Fruit fly (Drosophila melanogaster) whole organism, embryonic: ENCODE results near the gene CG4704.
A peak's percentile ranks its signal among the peaks of the same experiment; 100 is the strongest.

Experiments used
- CG11093 ChIP-seq: fragments of 200-800 bp; sonication (Bioruptor generic); IDR thresholded peaks from 3 replicates; pipeline ENCODE4 v1.3.6; 2022; ENCODE audit warnings: missing biosample characterization, missing genetic modification characterization
- CG11504 ChIP-seq: fragments of 200-800 bp; sonication (Bioruptor generic); optimal IDR thresholded peaks from 3 replicates; lab custom pipeline; 2019; ENCODE audit warnings: missing biosample characterization, mild to moderate bottlenecking, missing genetic modification characterization, moderate library complexity
- CG12219 ChIP-seq: fragments of 200-800 bp; sonication (Bioruptor generic); optimal IDR thresholded peaks from 3 replicates; lab custom pipeline; 2018; ENCODE audit warnings: missing biosample characterization, mild to moderate bottlenecking, missing genetic modification characterization
- CG13424 ChIP-seq: fragments of 200-800 bp; sonication (Bioruptor generic); optimal IDR thresholded peaks from 2 replicates; lab custom pipeline; 2019; ENCODE audit warnings: missing biosample characterization, mild to moderate bottlenecking, missing genetic modification characterization, moderate library complexity
- CG14710 ChIP-seq: fragments of 200-800 bp; sonication (Bioruptor generic); optimal IDR thresholded peaks from 3 replicates; lab custom pipeline; 2019; ENCODE audit warnings: missing biosample characterization, mild to moderate bottlenecking, missing genetic modification characterization, moderate library complexity
- CG14965 ChIP-seq: fragments of 200-800 bp; sonication (Bioruptor generic); optimal IDR thresholded peaks from 2 replicates; lab custom pipeline; 2016; ENCODE audit warnings: missing biosample characterization, missing genetic modification characterization, borderline replicate concordance
- CG15601 ChIP-seq: fragments of 200-800 bp; sonication (Bioruptor generic); optimal IDR thresholded peaks from 3 replicates; lab custom pipeline; 2019; ENCODE audit warnings: missing biosample characterization, mild to moderate bottlenecking, missing genetic modification characterization, moderate library complexity
- CG15696 ChIP-seq: fragments of 200-800 bp; sonication (Bioruptor generic); optimal IDR thresholded peaks from 2 replicates; lab custom pipeline; 2019; ENCODE audit warnings: missing biosample characterization, mild to moderate bottlenecking, missing genetic modification characterization, moderate library complexity
- CG1603 ChIP-seq: fragments of 200-800 bp; sonication (Bioruptor generic); optimal IDR thresholded peaks from 2 replicates; lab custom pipeline; 2019; ENCODE audit warnings: missing biosample characterization, mild to moderate bottlenecking, missing genetic modification characterization, moderate library complexity
- CG17359 ChIP-seq: fragments of 200-800 bp; sonication (Bioruptor generic); optimal IDR thresholded peaks from 3 replicates; lab custom pipeline; 2018; ENCODE audit warnings: missing biosample characterization, mild to moderate bottlenecking, missing genetic modification characterization, moderate library complexity
- CG30403 ChIP-seq: fragments of 200-800 bp; sonication (Bioruptor generic); optimal IDR thresholded peaks from 3 replicates; lab custom pipeline; 2016; ENCODE audit warnings: missing biosample characterization, missing genetic modification characterization
- CG3065 ChIP-seq: fragments of 200-800 bp; sonication (Bioruptor generic); optimal IDR thresholded peaks from 2 replicates; lab custom pipeline; 2016; ENCODE audit warnings: missing biosample characterization, missing genetic modification characterization
- CG3407 ChIP-seq: fragments of 200-800 bp; sonication (Bioruptor generic); optimal IDR thresholded peaks from 2 replicates; lab custom pipeline; 2018; ENCODE audit warnings: missing biosample characterization, mild to moderate bottlenecking, missing genetic modification characterization
- CG7556 ChIP-seq: fragments of 200-800 bp; sonication (Bioruptor generic); optimal IDR thresholded peaks from 2 replicates; lab custom pipeline; 2017; ENCODE audit warnings: missing biosample characterization, mild to moderate bottlenecking, missing genetic modification characterization
- CG7839 ChIP-seq: fragments of 200-800 bp; sonication (Bioruptor generic); optimal IDR thresholded peaks from 3 replicates; lab custom pipeline; 2018; ENCODE audit warnings: missing biosample characterization, mild to moderate bottlenecking, missing genetic modification characterization, moderate library complexity
- CG7928 ChIP-seq: fragments of 200-800 bp; sonication (Bioruptor generic); optimal IDR thresholded peaks from 2 replicates; lab custom pipeline; 2017; ENCODE audit warnings: missing biosample characterization, mild to moderate bottlenecking, missing genetic modification characterization
- CG8281 ChIP-seq: fragments of 200-800 bp; sonication (Bioruptor generic); optimal IDR thresholded peaks from 2 replicates; lab custom pipeline; 2018; ENCODE audit warnings: missing biosample characterization, mild to moderate bottlenecking, missing genetic modification characterization, moderate library complexity
- CG8765 ChIP-seq: fragments of 200-800 bp; sonication (Bioruptor generic); IDR thresholded peaks from 2 replicates; pipeline ENCODE4 v1.3.6; 2022; ENCODE audit warnings: missing biosample characterization, missing genetic modification characterization
- D19A ChIP-seq: fragments of 200-800 bp; optimal IDR thresholded peaks from 3 replicates; lab custom pipeline; 2019; ENCODE audit warnings: missing biosample characterization, mild to moderate bottlenecking, missing genetic modification characterization, moderate library complexity
- H15 ChIP-seq: fragments of 200-800 bp; sonication (Bioruptor generic); IDR thresholded peaks from 3 replicates; pipeline ENCODE4 v1.3.6; 2022; ENCODE audit warnings: missing biosample characterization, missing genetic modification characterization
- H2.0 ChIP-seq: fragments of 200-800 bp; sonication (Bioruptor generic); IDR thresholded peaks from 2 replicates; pipeline ENCODE4 v1.3.6; 2022; ENCODE audit warnings: missing biosample characterization, missing genetic modification characterization
- Kr ChIP-seq: fragments of 200-800 bp; sonication (Bioruptor generic); optimal IDR thresholded peaks from 2 replicates; lab custom pipeline; 2017; ENCODE audit warnings: missing biosample characterization, mild to moderate bottlenecking, missing genetic modification characterization
- Meics ChIP-seq: fragments of 200-800 bp; sonication (Bioruptor generic); optimal IDR thresholded peaks from 2 replicates; lab custom pipeline; 2017; ENCODE audit warnings: missing biosample characterization, mild to moderate bottlenecking, missing genetic modification characterization
- Opbp ChIP-seq: fragments of 200-800 bp; sonication (Bioruptor generic); IDR thresholded peaks from 3 replicates; pipeline ENCODE4 v1.3.6; 2022; ENCODE audit warnings: missing biosample characterization, missing genetic modification characterization; ENCODE audit not compliant: partially characterized antibody
- Optix ChIP-seq: fragments of 200-800 bp; sonication (Bioruptor generic); IDR thresholded peaks from 3 replicates; pipeline ENCODE4 v1.3.6; 2022; ENCODE audit warnings: missing biosample characterization, missing genetic modification characterization
- Ptx1 ChIP-seq: fragments of 200-800 bp; sonication (Bioruptor generic); IDR thresholded peaks from 2 replicates; pipeline ENCODE4 v1.3.6; 2022; ENCODE audit warnings: missing biosample characterization, missing genetic modification characterization
- Rx ChIP-seq: fragments of 200-800 bp; sonication (Bioruptor generic); IDR thresholded peaks from 2 replicates; pipeline ENCODE4 v1.3.6; 2022; ENCODE audit warnings: missing biosample characterization, missing genetic modification characterization
- Sry-β ChIP-seq: fragments of 200-800 bp; sonication (Bioruptor generic); optimal IDR thresholded peaks from 2 replicates; lab custom pipeline; 2018; ENCODE audit warnings: missing biosample characterization, mild to moderate bottlenecking, missing genetic modification characterization, moderate library complexity
- ara ChIP-seq: fragments of 200-800 bp; sonication (Bioruptor generic); IDR thresholded peaks from 2 replicates; pipeline ENCODE4 v1.3.6; 2022; ENCODE audit warnings: missing biosample characterization, missing genetic modification characterization
- cg ChIP-seq: fragments of 200-800 bp; sonication (Bioruptor generic); optimal IDR thresholded peaks from 3 replicates; lab custom pipeline; 2019; ENCODE audit warnings: missing biosample characterization, mild to moderate bottlenecking, missing genetic modification characterization, moderate library complexity
- ci ChIP-seq: fragments of 200-800 bp; sonication (Bioruptor generic); IDR thresholded peaks from 3 replicates; pipeline ENCODE4 v1.3.6; 2022; ENCODE audit warnings: missing biosample characterization, missing genetic modification characterization
- dysf ChIP-seq: fragments of 200-800 bp; sonication (Bioruptor generic); IDR thresholded peaks from 3 replicates; pipeline ENCODE4 v1.3.6; 2022; ENCODE audit warnings: missing biosample characterization, missing genetic modification characterization
- fd102C ChIP-seq: fragments of 200-800 bp; sonication (Bioruptor generic); optimal IDR thresholded peaks from 2 replicates; lab custom pipeline; 2018; ENCODE audit warnings: missing biosample characterization, mild to moderate bottlenecking, missing genetic modification characterization, moderate library complexity
- ftz-f1 ChIP-seq: fragments of 200-800 bp; sonication (Bioruptor generic); optimal IDR thresholded peaks from 2 replicates; lab custom pipeline; 2016; ENCODE audit warnings: missing biosample characterization, missing genetic modification characterization
- gem ChIP-seq: fragments of 200-800 bp; sonication (Bioruptor generic); optimal IDR thresholded peaks from 2 replicates; lab custom pipeline; 2019; ENCODE audit warnings: missing biosample characterization, mild to moderate bottlenecking, missing genetic modification characterization, moderate library complexity
- gsb-n ChIP-seq: fragments of 200-800 bp; sonication (Bioruptor generic); optimal IDR thresholded peaks from 3 replicates; lab custom pipeline; 2018; ENCODE audit warnings: missing biosample characterization, mild to moderate bottlenecking, missing genetic modification characterization
- jigr1 ChIP-seq: fragments of 200-800 bp; sonication (Bioruptor generic); IDR thresholded peaks from 3 replicates; pipeline ENCODE4 v1.3.6; 2022; ENCODE audit warnings: missing biosample characterization, missing genetic modification characterization
- jumu ChIP-seq: fragments of 200-800 bp; sonication (Bioruptor generic); optimal IDR thresholded peaks from 3 replicates; lab custom pipeline; 2016; ENCODE audit warnings: missing biosample characterization, missing genetic modification characterization
- kah ChIP-seq: fragments of 200-800 bp; sonication (Bioruptor generic); optimal IDR thresholded peaks from 2 replicates; lab custom pipeline; 2018; ENCODE audit warnings: missing biosample characterization, mild to moderate bottlenecking, missing genetic modification characterization
- lab ChIP-seq: fragments of 200-800 bp; sonication (Bioruptor generic); optimal IDR thresholded peaks from 3 replicates; lab custom pipeline; 2017; ENCODE audit warnings: missing biosample characterization, missing genetic modification characterization, mild to moderate bottlenecking, moderate library complexity, missing genetic modification reagents
- lmd ChIP-seq: fragments of 200-800 bp; sonication (Bioruptor generic); IDR thresholded peaks from 2 replicates; pipeline ENCODE4 v1.3.6; 2022; ENCODE audit warnings: missing biosample characterization, missing genetic modification characterization
- nerfin-1 ChIP-seq: fragments of 200-800 bp; sonication (Bioruptor generic); optimal IDR thresholded peaks from 3 replicates; lab custom pipeline; 2019; ENCODE audit warnings: missing biosample characterization, mild to moderate bottlenecking, missing genetic modification characterization, moderate library complexity
- nmo ChIP-seq: fragments of 200-800 bp; sonication (Bioruptor generic); optimal IDR thresholded peaks from 2 replicates; lab custom pipeline; 2018; ENCODE audit warnings: missing biosample characterization, mild to moderate bottlenecking, missing genetic modification characterization, moderate library complexity
- pros ChIP-seq: fragments of 200-800 bp; sonication (Bioruptor generic); optimal IDR thresholded peaks from 3 replicates; lab custom pipeline; 2019; ENCODE audit warnings: missing biosample characterization, mild to moderate bottlenecking, missing genetic modification characterization, moderate library complexity
- salm ChIP-seq: fragments of 200-800 bp; sonication (Bioruptor generic); optimal IDR thresholded peaks from 2 replicates; lab custom pipeline; 2018; ENCODE audit warnings: missing biosample characterization, mild to moderate bottlenecking, missing genetic modification characterization
- unpg ChIP-seq: fragments of 200-800 bp; sonication (Bioruptor generic); optimal IDR thresholded peaks from 3 replicates; lab custom pipeline; 2018; ENCODE audit warnings: missing biosample characterization, mild to moderate bottlenecking, missing genetic modification characterization, moderate library complexity
- zen ChIP-seq: fragments of 200-800 bp; sonication (Bioruptor generic); optimal IDR thresholded peaks from 3 replicates; lab custom pipeline; 2018; ENCODE audit warnings: missing biosample characterization, mild to moderate bottlenecking, missing genetic modification characterization, moderate library complexity
- zfh1 ChIP-seq: fragments of 200-800 bp; sonication (Bioruptor generic); IDR thresholded peaks from 3 replicates; pipeline ENCODE4 v1.3.6; 2022; ENCODE audit warnings: missing biosample characterization, missing genetic modification characterization

The CG4704 gene

dm6 chr3R:22891707-22892106, 45.6 kb upstream of the CG4704 start (continued):
- peak; percentile 8 for TF ChIP-seq CG17359 (tag; lab: Kevin White, UChicago)
- no peak for TF ChIP-seq zen (tag; lab: Kevin White, UChicago)
- peak; percentile 13 for TF ChIP-seq lab
- peak; percentile 14 for TF ChIP-seq unpg (GFP tag; lab: Kevin White, UChicago)
- TF ChIP-seq Optix (GFP tag; lab: Robert Waterston, UW), result no peak
- TF ChIP-seq CG8765, result no peak
- TF ChIP-seq jigr1 (GFP tag; lab: Robert Waterston, UW), result no peak
- TF ChIP-seq CG11093 (GFP tag; lab: Robert Waterston, UW), result no peak
- TF ChIP-seq H2.0, result no peak
- no peak for TF ChIP-seq Opbp (GFP tag; lab: Robert Waterston, UW)
- TF ChIP-seq CG3065, result no peak
- peak; percentile 18 for TF ChIP-seq CG7556 (GFP tag; lab: Kevin White, UChicago)
- 0 out of 3 replicates have a peak, but pooled peaks have one; percentile 11 for TF ChIP-seq ci (GFP tag; lab: Robert Waterston, UW)

- TF ChIP-seq pros (GFP tag; lab: Kevin White, UChicago) (peak; percentile 36), CG8281 (tag; lab: Kevin White, UChicago) (peak; percentile 97), gsb-n (peak; percentile 7), H15 (GFP tag; lab: Robert Waterston, UW) (no peak), Sry-β (peak; percentile 79)
Measured at dm6 chr3R:22889302-22889701, 43.2 kb upstream of the CG4704 start.

- TF ChIP-seq CG15601 (tag; lab: Kevin White, UChicago), result peak; percentile 25
- no peak for TF ChIP-seq salm (tag; lab: Kevin White, UChicago)
- TF ChIP-seq Rx (GFP tag; lab: Robert Waterston, UW), result 0 out of 2 replicates have a peak, but pooled peaks have one; percentile 17
- TF ChIP-seq jumu (GFP tag; lab: Kevin White, UChicago), result peak; percentile 8
- TF ChIP-seq CG7928, result no peak
- peak; percentile 11 for TF ChIP-seq CG3407
- peak; percentile 10 for TF ChIP-seq Kr (GFP tag; lab: Kevin White, UChicago)
- TF ChIP-seq CG12219 (GFP tag; lab: Kevin White, UChicago), result peak; percentile 5
- TF ChIP-seq kah, result no peak
- TF ChIP-seq nerfin-1 (tag; lab: Kevin White, UChicago), result peak; percentile 55
- TF ChIP-seq CG1603, result peak; percentile 61
- peak; percentile 49 for TF ChIP-seq ara (GFP tag; lab: Robert Waterston, UW)
- TF ChIP-seq CG7839 (tag; lab: Kevin White, UChicago), result peak; percentile 44
- TF ChIP-seq gem (tag; lab: Kevin White, UChicago), result peak; percentile 61
- TF ChIP-seq fd102C (GFP tag; lab: Kevin White, UChicago), result peak; percentile 33
- no peak for TF ChIP-seq CG11093 (GFP tag; lab: Robert Waterston, UW)
- peak; percentile 89 for TF ChIP-seq zen (tag; lab: Kevin White, UChicago)
- 0 out of 2 replicates have a peak, but pooled peaks have one; percentile 18 for TF ChIP-seq Ptx1
- TF ChIP-seq ftz-f1 (GFP tag; lab: Kevin White, UChicago), result no peak
- peak; percentile 9 for TF ChIP-seq CG15696 (tag; lab: Kevin White, UChicago)
- peak; percentile 13 for TF ChIP-seq CG13424 (tag; lab: Kevin White, UChicago)
- TF ChIP-seq zfh1 (GFP tag; lab: Robert Waterston, UW), result peak; percentile 65; the same call in 2 of the 3 replicates
- TF ChIP-seq cg (GFP tag; lab: Kevin White, UChicago), result no peak
- peak; percentile 52 for TF ChIP-seq D19A (tag; lab: Kevin White, UChicago)
- no peak for TF ChIP-seq dysf
- peak; percentile 44 for TF ChIP-seq CG14710 (tag; lab: Kevin White, UChicago)
- TF ChIP-seq CG30403 (GFP tag; lab: Kevin White, UChicago), result peak; percentile 2
- peak; percentile 52 for TF ChIP-seq nmo (GFP tag; lab: Kevin White, UChicago)
- TF ChIP-seq CG14965 (GFP tag; lab: Kevin White, UChicago), result no peak
- peak; percentile 69 for TF ChIP-seq CG11504 (tag; lab: Kevin White, UChicago)
- peak; percentile 16 for TF ChIP-seq Meics
- TF ChIP-seq lmd (GFP tag; lab: Robert Waterston, UW), result no peak
Measured at dm6 chr3R:22886832-22887231, 40.7 kb upstream of the CG4704 start.
